Fruit fly (Drosophila melanogaster) whole organism, embryonic: ENCODE measurements around the gene MED25.

Experiments used
- Atf-2 ChIP-seq: fragments of 200-800 bp; sonication (Bioruptor generic); optimal IDR thresholded peaks from 2 replicates; lab custom pipeline; 2016; ENCODE audit warnings: missing biosample characterization, missing genetic modification characterization
- Awh ChIP-seq: fragments of 200-800 bp; sonication (Bioruptor generic); IDR thresholded peaks from 2 replicates; pipeline ENCODE4, ENCODE4 v1.3.6; 2022; ENCODE audit warnings: missing biosample characterization, missing genetic modification characterization
- CG1024 ChIP-seq: fragments of 200-800 bp; sonication (Bioruptor generic); IDR thresholded peaks from 2 replicates; pipeline ENCODE4 v1.3.6; 2022; ENCODE audit warnings: missing biosample characterization, missing genetic modification characterization
- CG10267 ChIP-seq: fragments of 200-800 bp; sonication (Bioruptor generic); optimal IDR thresholded peaks from 2 replicates; lab custom pipeline; 2018; ENCODE audit warnings: missing biosample characterization, mild to moderate bottlenecking, missing genetic modification characterization, moderate library complexity
- CG10654 ChIP-seq: fragments of 200-800 bp; sonication (Bioruptor generic); optimal IDR thresholded peaks from 2 replicates; lab custom pipeline; 2016; ENCODE audit warnings: missing biosample characterization, missing genetic modification characterization
- CG11723 ChIP-seq: fragments of 200-800 bp; sonication (Bioruptor generic); optimal IDR thresholded peaks from 2 replicates; lab custom pipeline; 2017; ENCODE audit warnings: missing biosample characterization, mild to moderate bottlenecking, missing genetic modification characterization
- CG12769 ChIP-seq: fragments of 200-800 bp; sonication (Bioruptor generic); optimal IDR thresholded peaks from 2 replicates; lab custom pipeline; 2019; ENCODE audit warnings: missing biosample characterization, mild to moderate bottlenecking, missing genetic modification characterization, moderate library complexity
- CG14050 ChIP-seq: fragments of 200-800 bp; sonication (Bioruptor generic); IDR thresholded peaks from 3 replicates; pipeline ENCODE4 v1.3.6; 2022; ENCODE audit warnings: missing biosample characterization, missing genetic modification characterization
- CG15269 ChIP-seq: fragments of 200-800 bp; sonication (Bioruptor generic); optimal IDR thresholded peaks from 2 replicates; lab custom pipeline; 2018; ENCODE audit warnings: missing biosample characterization, mild to moderate bottlenecking, missing genetic modification characterization, moderate library complexity
- CG1603 ChIP-seq: fragments of 200-800 bp; sonication (Bioruptor generic); optimal IDR thresholded peaks from 2 replicates; lab custom pipeline; 2019; ENCODE audit warnings: missing biosample characterization, mild to moderate bottlenecking, missing genetic modification characterization, moderate library complexity
- CG2875 ChIP-seq: fragments of 200-800 bp; sonication (Bioruptor generic); optimal IDR thresholded peaks from 2 replicates; lab custom pipeline; 2017; ENCODE audit warnings: missing biosample characterization, mild to moderate bottlenecking, missing genetic modification characterization, missing genetic modification reagents
- CG31224 ChIP-seq: fragments of 200-800 bp; sonication (Bioruptor generic); IDR thresholded peaks from 2 replicates; pipeline ENCODE4 v1.3.6; 2022; ENCODE audit warnings: missing biosample characterization, missing genetic modification characterization
- CG33213 ChIP-seq: fragments of 200-800 bp; sonication (Bioruptor generic); optimal IDR thresholded peaks from 3 replicates; lab custom pipeline; 2016; ENCODE audit warnings: missing biosample characterization, missing genetic modification characterization
- CG34422 ChIP-seq: fragments of 200-800 bp; sonication (Bioruptor generic); IDR thresholded peaks from 3 replicates; pipeline ENCODE4 v1.3.6; 2022; ENCODE audit warnings: missing biosample characterization, missing genetic modification characterization
- CG3995 ChIP-seq: fragments of 200-800 bp; sonication (Bioruptor generic); optimal IDR thresholded peaks from 3 replicates; lab custom pipeline; 2016; ENCODE audit warnings: missing biosample characterization, missing genetic modification characterization
- CG4707 ChIP-seq: fragments of 200-800 bp; sonication (Bioruptor generic); optimal IDR thresholded peaks from 2 replicates; lab custom pipeline; 2018; ENCODE audit warnings: missing biosample characterization, mild to moderate bottlenecking, missing genetic modification characterization, moderate library complexity
- CG7357 ChIP-seq: fragments of 200-800 bp; sonication (Bioruptor generic); IDR thresholded peaks from 3 replicates; pipeline ENCODE4 v1.3.6; 2022; ENCODE audit warnings: missing biosample characterization, missing genetic modification characterization
- CG7556 ChIP-seq: fragments of 200-800 bp; sonication (Bioruptor generic); optimal IDR thresholded peaks from 2 replicates; lab custom pipeline; 2017; ENCODE audit warnings: missing biosample characterization, mild to moderate bottlenecking, missing genetic modification characterization
- CG7839 ChIP-seq: fragments of 200-800 bp; sonication (Bioruptor generic); optimal IDR thresholded peaks from 3 replicates; lab custom pipeline; 2018; ENCODE audit warnings: missing biosample characterization, mild to moderate bottlenecking, missing genetic modification characterization, moderate library complexity
- CrebB ChIP-seq: fragments of 200-800 bp; sonication (Bioruptor generic); optimal IDR thresholded peaks from 3 replicates; lab custom pipeline; 2018; ENCODE audit warnings: missing biosample characterization, mild to moderate bottlenecking, missing genetic modification characterization
- Dref ChIP-seq: fragments of 200-800 bp; sonication (Bioruptor generic); IDR thresholded peaks from 2 replicates; pipeline ENCODE4 v1.3.6; 2022; ENCODE audit warnings: missing biosample characterization, missing genetic modification characterization
- E2f1 ChIP-seq: fragments of 200-800 bp; sonication (Bioruptor generic); IDR thresholded peaks from 2 replicates; pipeline ENCODE4 v1.3.6; 2022; ENCODE audit warnings: missing biosample characterization, missing genetic modification characterization
- Eip74EF ChIP-seq, 2 experiments: fragments of 200-800 bp in 1 of 2; fragments of >200 bp in 1 of 2; sonication (Bioruptor generic) in 1 of 2; optimal IDR thresholded peaks; 2 replicates each; lab custom pipeline; 2017 to 2019; ENCODE audit warnings: missing biosample characterization in 2 of 2, missing genetic modification characterization in 2 of 2, mild to moderate bottlenecking in 1 of 2, moderate library complexity in 1 of 2
- Ets97D ChIP-seq: fragments of 200-800 bp; sonication (Bioruptor generic); optimal IDR thresholded peaks from 3 replicates; lab custom pipeline; 2016; ENCODE audit warnings: missing biosample characterization, missing genetic modification characterization
- HLH4C ChIP-seq: fragments of 200-800 bp; sonication (Bioruptor generic); IDR thresholded peaks from 3 replicates; pipeline ENCODE4 v1.3.6; 2022; ENCODE audit warnings: missing biosample characterization, missing genetic modification characterization; ENCODE audit not compliant: partially characterized antibody
- HmgZ ChIP-seq: fragments of 200-800 bp; sonication (Bioruptor generic); optimal IDR thresholded peaks from 2 replicates; lab custom pipeline; 2018; ENCODE audit warnings: missing biosample characterization, mild to moderate bottlenecking, missing genetic modification characterization
- Hmx ChIP-seq: fragments of 200-800 bp; sonication (Bioruptor generic); optimal IDR thresholded peaks from 2 replicates; lab custom pipeline; 2016; ENCODE audit warnings: missing biosample characterization, missing genetic modification characterization
- NK7.1 ChIP-seq: fragments of 200-800 bp; sonication (Bioruptor generic); optimal IDR thresholded peaks from 3 replicates; lab custom pipeline; 2016; ENCODE audit warnings: missing biosample characterization, missing genetic modification characterization
- Nf-YB ChIP-seq: fragments of 200-800 bp; sonication (Bioruptor generic); optimal IDR thresholded peaks from 3 replicates; lab custom pipeline; 2019; ENCODE audit warnings: missing biosample characterization, mild to moderate bottlenecking, missing genetic modification characterization, moderate library complexity
- Optix ChIP-seq: fragments of 200-800 bp; sonication (Bioruptor generic); IDR thresholded peaks from 3 replicates; pipeline ENCODE4 v1.3.6; 2022; ENCODE audit warnings: missing biosample characterization, missing genetic modification characterization
- TFAM ChIP-seq: fragments of 200-800 bp; sonication (Bioruptor generic); optimal IDR thresholded peaks from 2 replicates; lab custom pipeline; 2017; ENCODE audit warnings: missing biosample characterization, missing genetic modification characterization, inconsistent platforms
- ac ChIP-seq: fragments of 200-800 bp; sonication (Bioruptor generic); optimal IDR thresholded peaks from 3 replicates; lab custom pipeline; 2017; ENCODE audit warnings: missing biosample characterization, mild to moderate bottlenecking, missing genetic modification characterization
- al ChIP-seq: fragments of 200-800 bp; sonication (Bioruptor generic); IDR thresholded peaks from 2 replicates; pipeline ENCODE4 v1.3.6; 2022; ENCODE audit warnings: missing biosample characterization, missing genetic modification characterization
- amos ChIP-seq: fragments of 200-800 bp; sonication (Bioruptor generic); IDR thresholded peaks from 2 replicates; pipeline ENCODE4 v1.3.6; 2022; ENCODE audit warnings: missing biosample characterization, missing genetic modification characterization; ENCODE audit not compliant: partially characterized antibody
- ash1 ChIP-seq: fragments of 200-800 bp; sonication (Bioruptor generic); optimal IDR thresholded peaks from 2 replicates; lab custom pipeline; 2018; ENCODE audit warnings: missing biosample characterization, mild to moderate bottlenecking, missing genetic modification characterization
- ci ChIP-seq: fragments of 200-800 bp; sonication (Bioruptor generic); IDR thresholded peaks from 3 replicates; pipeline ENCODE4 v1.3.6; 2022; ENCODE audit warnings: missing biosample characterization, missing genetic modification characterization
- crp ChIP-seq, 2 experiments: fragments of 200-800 bp; sonication (Bioruptor generic); optimal IDR thresholded peaks; 2 replicates in 1 of 2; 3 replicates in 1 of 2; lab custom pipeline; 2017; ENCODE audit warnings: missing biosample characterization in 2 of 2, missing genetic modification characterization in 2 of 2, mild to moderate bottlenecking in 1 of 2, moderate library complexity in 1 of 2
- gt ChIP-seq: fragments of 200-800 bp; sonication (Bioruptor generic); IDR thresholded peaks from 2 replicates; pipeline ENCODE4 v1.3.6; 2022; ENCODE audit warnings: missing biosample characterization, missing genetic modification characterization
- ham ChIP-seq: fragments of 200-800 bp; sonication (Bioruptor generic); IDR thresholded peaks from 2 replicates; pipeline ENCODE4 v1.3.6; 2022; ENCODE audit warnings: missing biosample characterization, missing genetic modification characterization
- ind ChIP-seq: fragments of 200-800 bp; sonication (Bioruptor generic); optimal IDR thresholded peaks from 3 replicates; lab custom pipeline; 2016; ENCODE audit warnings: missing biosample characterization, missing genetic modification characterization
- jumu ChIP-seq: fragments of 200-800 bp; sonication (Bioruptor generic); optimal IDR thresholded peaks from 3 replicates; lab custom pipeline; 2016; ENCODE audit warnings: missing biosample characterization, missing genetic modification characterization
- nmo ChIP-seq: fragments of 200-800 bp; sonication (Bioruptor generic); optimal IDR thresholded peaks from 2 replicates; lab custom pipeline; 2018; ENCODE audit warnings: missing biosample characterization, mild to moderate bottlenecking, missing genetic modification characterization, moderate library complexity
- pzg ChIP-seq: fragments of 200-800 bp; sonication (Bioruptor generic); optimal IDR thresholded peaks from 3 replicates; lab custom pipeline; 2018; ENCODE audit warnings: missing biosample characterization, mild to moderate bottlenecking, missing genetic modification characterization, moderate library complexity
- sd ChIP-seq: fragments of 200-800 bp; sonication (Bioruptor generic); optimal IDR thresholded peaks from 3 replicates; lab custom pipeline; 2018; ENCODE audit warnings: missing biosample characterization, mild to moderate bottlenecking, missing genetic modification characterization, moderate library complexity
- seq ChIP-seq: fragments of 200-800 bp; sonication (Bioruptor generic); IDR thresholded peaks from 2 replicates; pipeline ENCODE4 v1.3.6; 2022; ENCODE audit warnings: missing biosample characterization, missing genetic modification characterization
- sna ChIP-seq: fragments of 200-800 bp; sonication (Bioruptor generic); IDR thresholded peaks from 2 replicates; pipeline ENCODE4 v1.3.6; 2022; ENCODE audit warnings: missing biosample characterization, missing genetic modification characterization; ENCODE audit not compliant: partially characterized antibody
- sob ChIP-seq: fragments of 200-800 bp; sonication (Bioruptor generic); IDR thresholded peaks from 2 replicates; pipeline ENCODE4 v1.3.6; 2022; ENCODE audit warnings: missing biosample characterization, missing genetic modification characterization
- tio ChIP-seq: fragments of 200-800 bp; sonication (Bioruptor generic); optimal IDR thresholded peaks from 2 replicates; lab custom pipeline; 2017; ENCODE audit warnings: missing biosample characterization, missing genetic modification characterization, inconsistent platforms
- ttk ChIP-seq: fragments of 200-800 bp; sonication (Bioruptor generic); IDR thresholded peaks from 2 replicates; pipeline ENCODE4 v2.1.2; 2022; ENCODE audit warnings: missing biosample characterization, missing genetic modification characterization
- tx ChIP-seq: fragments of 200-800 bp; sonication (Bioruptor generic); optimal IDR thresholded peaks from 2 replicates; lab custom pipeline; 2016; ENCODE audit warnings: missing biosample characterization, missing genetic modification characterization
- yki ChIP-seq: fragments of >200 bp; optimal IDR thresholded peaks from 3 replicates; lab custom pipeline; 2018

Gene MED25

DNA sequence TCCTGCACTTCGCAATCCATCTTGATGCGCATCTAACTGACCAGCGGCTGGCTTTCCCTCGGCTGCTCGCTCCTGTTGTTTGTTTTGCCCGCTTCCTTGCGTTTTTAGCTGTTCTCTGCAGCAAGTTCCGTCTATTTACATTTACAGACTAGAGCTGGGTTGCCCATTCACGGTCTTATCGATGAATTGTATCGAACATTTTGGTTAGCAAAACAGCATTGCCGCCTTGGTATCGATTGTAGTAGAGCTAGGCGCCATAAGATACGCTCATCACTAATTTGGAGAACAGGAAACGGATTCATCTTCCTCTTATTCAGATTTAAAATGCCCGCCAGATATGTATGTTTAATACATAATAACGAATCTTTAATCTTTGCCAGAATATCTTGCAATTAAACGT, 27.1 kb downstream of the MED25 start, which contains the start of gene Regnase-1 (continued):
- peak; percentile 51 for TF ChIP-seq jumu (GFP tag; lab: Kevin White, UChicago)
- TF ChIP-seq HLH4C (GFP tag; lab: Robert Waterston, UW) = peak; percentile 93
- peak; percentile 91 for TF ChIP-seq CG15269 (tag; lab: Kevin White, UChicago)
- peak; percentile 72 for TF ChIP-seq tx (GFP tag; lab: Kevin White, UChicago)
- TF ChIP-seq CG1603 (tag; lab: Kevin White, UChicago) = peak; percentile 96
- TF ChIP-seq CG1024 (GFP tag; lab: Robert Waterston, UW) = peak; percentile 80
- peak; percentile 95 for TF ChIP-seq sna (GFP tag; lab: Robert Waterston, UW)
- peak; percentile 95 for TF ChIP-seq pzg (GFP tag; lab: Kevin White, UChicago)
- peak; percentile 93 for TF ChIP-seq CG4707 (GFP tag; lab: Kevin White, UChicago)
- peak; percentile 84 for TF ChIP-seq NK7.1 (GFP tag; lab: Kevin White, UChicago)
- peak; percentile 65; the same call in 2 of the 3 replicates for TF ChIP-seq CG14050 (GFP tag; lab: Robert Waterston, UW)
- TF ChIP-seq CG2875 (GFP tag; lab: Kevin White, UChicago) = peak; percentile 94
- peak; percentile 89 for TF ChIP-seq CG34422
- peak; percentile 63; the same call in 1 of the 2 replicates for TF ChIP-seq ham (GFP tag; lab: Robert Waterston, UW)
- no peak for TF ChIP-seq sd (tag; lab: Kevin White, UChicago)
- peak; percentile 89 for TF ChIP-seq CG11723 (GFP tag; lab: Kevin White, UChicago)
- TF ChIP-seq CG10267 = peak; percentile 91
- peak; percentile 44; the same call in 1 of the 2 replicates for TF ChIP-seq gt (GFP tag; lab: Robert Waterston, UW)
- TF ChIP-seq Ets97D = peak; percentile 100
- peak; percentile 84 for TF ChIP-seq CG31224 (GFP tag; lab: Robert Waterston, UW)
- no peak for TF ChIP-seq yki (lab: Kevin White, UChicago)
- no peak for TF ChIP-seq Hmx
- peak; percentile 95 for TF ChIP-seq sob
- no peak for TF ChIP-seq CG12769 (tag; lab: Kevin White, UChicago)
- TF ChIP-seq Dref = peak; percentile 99
- TF ChIP-seq tio (GFP tag; lab: Kevin White, UChicago) = peak; percentile 57
- TF ChIP-seq Eip74EF (GFP tag; optimal IDR thresholded peaks at IDR 0.05; lab: Kevin White, UChicago) = peak in 1 of 2 experiments; percentile 80
- TF ChIP-seq Nf-YB = peak; percentile 78
- peak; percentile 73; the same call in 1 of the 2 replicates for TF ChIP-seq seq (GFP tag; lab: Robert Waterston, UW)
- peak; percentile 79 for TF ChIP-seq CG3995 (GFP tag; lab: Kevin White, UChicago)
- TF ChIP-seq ash1 (GFP tag; lab: Kevin White, UChicago) = peak; percentile 94
- peak; percentile 98 for TF ChIP-seq amos (GFP tag; lab: Robert Waterston, UW)
- TF ChIP-seq ac = peak; percentile 77
- TF ChIP-seq TFAM = peak; percentile 89
- TF ChIP-seq CG7839 (tag; lab: Kevin White, UChicago) = peak; percentile 88
- TF ChIP-seq crp (GFP tag; optimal IDR thresholded peaks at IDR 0.05; lab: Kevin White, UChicago) = peak in 1 of 2 experiments; percentile 63
- peak; percentile 79 for TF ChIP-seq Atf-2 (GFP tag; lab: Kevin White, UChicago)
- peak; percentile 87 for TF ChIP-seq nmo
- TF ChIP-seq Optix (GFP tag; lab: Robert Waterston, UW) = peak; percentile 84
- peak; percentile 80 for TF ChIP-seq CG7556 (GFP tag; lab: Kevin White, UChicago)
- TF ChIP-seq CrebB (tag; lab: Kevin White, UChicago) = peak; percentile 97
- peak; percentile 71 for TF ChIP-seq ind (GFP tag; lab: Kevin White, UChicago)
- peak; percentile 99 for TF ChIP-seq ci (GFP tag; lab: Robert Waterston, UW)
- peak; percentile 72 for TF ChIP-seq al (GFP tag; lab: Robert Waterston, UW)
- peak; percentile 90 for TF ChIP-seq E2f1
- peak; percentile 89 for TF ChIP-seq Awh (GFP tag; lab: Robert Waterston, UW)
- no peak for TF ChIP-seq CG7357 (GFP tag; lab: Robert Waterston, UW)
- peak; percentile 82 for TF ChIP-seq ttk
- TF ChIP-seq CG10654 (GFP tag; lab: Kevin White, UChicago) = peak; percentile 86
- peak; percentile 95 for TF ChIP-seq HmgZ (tag; lab: Kevin White, UChicago)
- peak; percentile 92 for TF ChIP-seq CG33213 (GFP tag; lab: Kevin White, UChicago)
